Fruit fly (Drosophila melanogaster): Measurements from ENCODE around the gene dj.

The dj gene

dm6 chr3R:7037250-7037802 is 21.8 kb upstream of the dj start (continued):
- TF ChIP-seq pho (GFP tag; optimal IDR thresholded peaks at IDR 0.05), result peak; percentile 3
- no peak for TF ChIP-seq croc (GFP tag; conservative IDR thresholded peaks at IDR 0.05)
- TF ChIP-seq gfzf (GFP tag; optimal IDR thresholded peaks at IDR 0.05), result no peak
- TF ChIP-seq CG17361 (GFP tag; IDR thresholded peaks at IDR 0.05), result no peak
- peak in 1 of 2 experiments; percentile 70 for TF ChIP-seq crp (GFP tag; optimal IDR thresholded peaks at IDR 0.05)
- TF ChIP-seq CG18599 (GFP tag; optimal IDR thresholded peaks at IDR 0.05), result peak; percentile 60
- TF ChIP-seq cad (GFP tag; optimal IDR thresholded peaks at IDR 0.05), result peak; percentile 100
- TF ChIP-seq Hey (tag; optimal IDR thresholded peaks at IDR 0.05), result peak; percentile 13
- peak; percentile 0 for TF ChIP-seq CG2202 (tag; optimal IDR thresholded peaks at IDR 0.05)
- TF ChIP-seq CG11504 (tag; optimal IDR thresholded peaks at IDR 0.05), result peak; percentile 23
- no peak for TF ChIP-seq pita (GFP tag; optimal IDR thresholded peaks at IDR 0.05)
- TF ChIP-seq CG7556 (GFP tag; optimal IDR thresholded peaks at IDR 0.05), result no peak
- peak; percentile 57 for TF ChIP-seq Abd-B (GFP tag; optimal IDR thresholded peaks at IDR 0.05)
- peak; percentile 26 for TF ChIP-seq ATbp (GFP tag; optimal IDR thresholded peaks at IDR 0.05)
- TF ChIP-seq Opbp (GFP tag; IDR thresholded peaks at IDR 0.05; ENCODE audit: partially characterized antibody), result no peak; the same call in 2 of the 3 replicates
- TF ChIP-seq sd (tag; optimal IDR thresholded peaks at IDR 0.05), result peak; percentile 51
- no peak for TF ChIP-seq aop (GFP tag; IDR thresholded peaks at IDR 0.05)
- TF ChIP-seq grau (tag; optimal IDR thresholded peaks at IDR 0.05), result no peak
- no peak for TF ChIP-seq CG4617 (GFP tag; optimal IDR thresholded peaks at IDR 0.05; ENCODE audit: borderline replicate concordance)
- TF ChIP-seq CG4854 (GFP tag; optimal IDR thresholded peaks at IDR 0.05), result no peak
- no peak for TF ChIP-seq hbn (GFP tag; IDR thresholded peaks at IDR 0.05; ENCODE audit: partially characterized antibody)
- no peak for TF ChIP-seq CG12744 (GFP tag; optimal IDR thresholded peaks at IDR 0.05)
- TF ChIP-seq B-H2 (GFP tag; optimal IDR thresholded peaks at IDR 0.05), result peak; percentile 34
- no peak for TF ChIP-seq ato (GFP tag; IDR thresholded peaks at IDR 0.05; ENCODE audit: partially characterized antibody)
- peak in 1 of 2 experiments; percentile 73 for TF ChIP-seq insv (GFP tag; optimal IDR thresholded peaks at IDR 0.05)
- TF ChIP-seq Sry-β (GFP tag; optimal IDR thresholded peaks at IDR 0.05), result no peak
- TF ChIP-seq Six4 (GFP tag; optimal IDR thresholded peaks at IDR 0.05), result no peak
- no peak for TF ChIP-seq usp (GFP tag; optimal IDR thresholded peaks at IDR 0.05)
- TF ChIP-seq abd-A (tag; optimal IDR thresholded peaks at IDR 0.05), result peak; percentile 100
- peak; percentile 36 for TF ChIP-seq CG33557 (GFP tag; optimal IDR thresholded peaks at IDR 0.05)
- TF ChIP-seq CkIIα-i1 (GFP tag; IDR thresholded peaks at IDR 0.05), result no peak
- peak; percentile 41; the same call in 2 of the 3 replicates for TF ChIP-seq CG34224 (GFP tag; IDR thresholded peaks at IDR 0.05; ENCODE audit: partially characterized antibody)
- no peak for TF ChIP-seq lola (GFP tag; optimal IDR thresholded peaks at IDR 0.05)
- no peak for TF ChIP-seq CG12942 (GFP tag; optimal IDR thresholded peaks at IDR 0.05)
- no peak for TF ChIP-seq disco-r (GFP tag; optimal IDR thresholded peaks at IDR 0.05)
- peak; percentile 31 for TF ChIP-seq gro (GFP tag; optimal IDR thresholded peaks at IDR 0.05)
- no peak for TF ChIP-seq CG7372 (GFP tag; IDR thresholded peaks at IDR 0.05)
- peak; percentile 91 for TF ChIP-seq z (GFP tag; IDR thresholded peaks at IDR 0.05)
- 0 out of 2 replicates have a peak, but pooled peaks have one; percentile 39 for TF ChIP-seq CG4360 (GFP tag; IDR thresholded peaks at IDR 0.05)
- TF ChIP-seq CG7786 (GFP tag; optimal IDR thresholded peaks at IDR 0.05), result no peak
- peak; percentile 30; the same call in 1 of the 3 replicates for TF ChIP-seq HLH4C (GFP tag; IDR thresholded peaks at IDR 0.05; ENCODE audit: partially characterized antibody)
- no peak for TF ChIP-seq Ravus (GFP tag; IDR thresholded peaks at IDR 0.05)
- TF ChIP-seq vnd (GFP tag; IDR thresholded peaks at IDR 0.05; ENCODE audit: partially characterized antibody), result no peak
- no peak for TF ChIP-seq CG10147 (GFP tag; optimal IDR thresholded peaks at IDR 0.05)
- TF ChIP-seq HmgZ (tag; optimal IDR thresholded peaks at IDR 0.05), result no peak
- TF ChIP-seq CG17829 (tag; optimal IDR thresholded peaks at IDR 0.05), result peak; percentile 72
- no peak for TF ChIP-seq Rx (GFP tag; IDR thresholded peaks at IDR 0.05)
- TF ChIP-seq Deaf1 (tag; optimal IDR thresholded peaks at IDR 0.05), result no peak
- TF ChIP-seq CG12155 (GFP tag; optimal IDR thresholded peaks at IDR 0.05), result no peak
